Fruit fly (Drosophila melanogaster) whole organism, embryonic: ENCODE measurements around the gene gfzf.
A peak's percentile ranks its signal among the peaks of the same experiment; 100 is the strongest.

Experiments used
- Antp ChIP-seq: fragments of 200-800 bp; sonication (Bioruptor generic); optimal IDR thresholded peaks from 3 replicates; lab custom pipeline; 2016; ENCODE audit warnings: missing biosample characterization, missing genetic modification characterization
- CG10431 ChIP-seq: fragments of 200-800 bp; sonication (Bioruptor generic); optimal IDR thresholded peaks from 3 replicates; lab custom pipeline; 2018; ENCODE audit warnings: missing biosample characterization, mild to moderate bottlenecking, missing genetic modification characterization
- CG10543 ChIP-seq: fragments of 200-800 bp; sonication (Bioruptor generic); optimal IDR thresholded peaks from 3 replicates; lab custom pipeline; 2017; ENCODE audit warnings: missing biosample characterization, mild to moderate bottlenecking, missing genetic modification characterization, moderate library complexity
- CG11456 ChIP-seq: fragments of 200-800 bp; sonication (Bioruptor generic); IDR thresholded peaks from 3 replicates; pipeline ENCODE4 v1.3.6; 2022; ENCODE audit warnings: missing biosample characterization, missing genetic modification characterization
- CG12299 ChIP-seq: fragments of 200-800 bp; sonication (Bioruptor generic); optimal IDR thresholded peaks from 2 replicates; lab custom pipeline; 2018; ENCODE audit warnings: missing biosample characterization, mild to moderate bottlenecking, missing genetic modification characterization
- CG13775 ChIP-seq: fragments of 200-800 bp; sonication (Bioruptor generic); optimal IDR thresholded peaks from 3 replicates; lab custom pipeline; 2017; ENCODE audit warnings: missing biosample characterization, mild to moderate bottlenecking, missing genetic modification characterization
- CG14667 ChIP-seq: fragments of 200-800 bp; sonication (Bioruptor generic); IDR thresholded peaks from 2 replicates; pipeline ENCODE4 v1.3.6; 2022; ENCODE audit warnings: missing biosample characterization, missing genetic modification characterization
- CG15269 ChIP-seq: fragments of 200-800 bp; sonication (Bioruptor generic); optimal IDR thresholded peaks from 2 replicates; lab custom pipeline; 2018; ENCODE audit warnings: missing biosample characterization, mild to moderate bottlenecking, missing genetic modification characterization, moderate library complexity
- CG15479 ChIP-seq: fragments of 200-800 bp; sonication (Bioruptor generic); optimal IDR thresholded peaks from 3 replicates; lab custom pipeline; 2019; ENCODE audit warnings: missing biosample characterization, mild to moderate bottlenecking, missing genetic modification characterization, moderate library complexity
- CG15696 ChIP-seq: fragments of 200-800 bp; sonication (Bioruptor generic); optimal IDR thresholded peaks from 2 replicates; lab custom pipeline; 2019; ENCODE audit warnings: missing biosample characterization, mild to moderate bottlenecking, missing genetic modification characterization, moderate library complexity
- CG1647 ChIP-seq: fragments of 200-800 bp; sonication (Bioruptor generic); optimal IDR thresholded peaks from 3 replicates; lab custom pipeline; 2016; ENCODE audit warnings: missing biosample characterization, missing genetic modification characterization
- CG2875 ChIP-seq: fragments of 200-800 bp; sonication (Bioruptor generic); optimal IDR thresholded peaks from 2 replicates; lab custom pipeline; 2017; ENCODE audit warnings: missing biosample characterization, mild to moderate bottlenecking, missing genetic modification characterization, missing genetic modification reagents
- CG30403 ChIP-seq: fragments of 200-800 bp; sonication (Bioruptor generic); optimal IDR thresholded peaks from 3 replicates; lab custom pipeline; 2016; ENCODE audit warnings: missing biosample characterization, missing genetic modification characterization
- CG34422 ChIP-seq: fragments of 200-800 bp; sonication (Bioruptor generic); IDR thresholded peaks from 3 replicates; pipeline ENCODE4 v1.3.6; 2022; ENCODE audit warnings: missing biosample characterization, missing genetic modification characterization
- CG3726 ChIP-seq: fragments of 200-800 bp; sonication (Bioruptor generic); IDR thresholded peaks from 3 replicates; pipeline ENCODE4, ENCODE4 v1.3.6; 2022; ENCODE audit warnings: missing biosample characterization, missing genetic modification characterization
- CG42726 ChIP-seq: fragments of 200-800 bp; sonication (Bioruptor generic); IDR thresholded peaks from 2 replicates; pipeline ENCODE4 v1.3.6; 2022; ENCODE audit warnings: missing biosample characterization, missing genetic modification characterization; ENCODE audit not compliant: partially characterized antibody
- CG4404 ChIP-seq: fragments of 200-800 bp; sonication (Bioruptor generic); IDR thresholded peaks from 2 replicates; pipeline ENCODE4 v1.3.6; 2022; ENCODE audit warnings: missing biosample characterization, missing genetic modification characterization
- CG4730 ChIP-seq: fragments of 200-800 bp; sonication (Bioruptor generic); IDR thresholded peaks from 2 replicates; pipeline ENCODE4 v1.3.6; 2022; ENCODE audit warnings: missing biosample characterization, missing genetic modification characterization
- CG5953 ChIP-seq: fragments of 200-800 bp; sonication (Bioruptor generic); IDR thresholded peaks from 2 replicates; pipeline ENCODE4 v1.3.6; 2022; ENCODE audit warnings: missing biosample characterization, missing genetic modification characterization
- CG6813 ChIP-seq: fragments of 200-800 bp; sonication (Bioruptor generic); optimal IDR thresholded peaks from 2 replicates; lab custom pipeline; 2017; ENCODE audit warnings: missing biosample characterization, missing genetic modification characterization, mild to moderate bottlenecking, moderate library complexity, missing genetic modification reagents
- CG7745 ChIP-seq: fragments of 200-800 bp; sonication (Bioruptor generic); optimal IDR thresholded peaks from 2 replicates; lab custom pipeline; 2018; ENCODE audit warnings: missing biosample characterization, mild to moderate bottlenecking, missing genetic modification characterization, moderate library complexity
- CG7928 ChIP-seq: fragments of 200-800 bp; sonication (Bioruptor generic); optimal IDR thresholded peaks from 2 replicates; lab custom pipeline; 2017; ENCODE audit warnings: missing biosample characterization, mild to moderate bottlenecking, missing genetic modification characterization
- CG8924 ChIP-seq: fragments of 200-800 bp; optimal IDR thresholded peaks from 3 replicates; lab custom pipeline; 2019; ENCODE audit warnings: missing biosample characterization, mild to moderate bottlenecking, missing genetic modification characterization, moderate library complexity
- CG9215 ChIP-seq: fragments of 200-800 bp; sonication (Bioruptor generic); IDR thresholded peaks from 2 replicates; pipeline ENCODE4 v1.3.6; 2022; ENCODE audit warnings: missing biosample characterization, missing genetic modification characterization
- D ChIP-seq, 2 experiments: fragments of 200-800 bp in 1 of 2; fragments of >200 bp in 1 of 2; sonication (Bioruptor generic) in 1 of 2; optimal IDR thresholded peaks; 2 replicates in 1 of 2; 3 replicates in 1 of 2; lab custom pipeline; 2017; ENCODE audit warnings: mild to moderate bottlenecking in 1 of 2, missing biosample characterization in 1 of 2, missing genetic modification characterization in 1 of 2, missing genetic modification reagents in 1 of 2
- Dip2 ChIP-seq: fragments of 200-800 bp; sonication (Bioruptor generic); IDR thresholded peaks from 2 replicates; pipeline ENCODE4 v1.3.6; 2022; ENCODE audit warnings: missing biosample characterization, missing genetic modification characterization
- Dp ChIP-seq: fragments of 200-800 bp; sonication (Bioruptor generic); optimal IDR thresholded peaks from 2 replicates; lab custom pipeline; 2018; ENCODE audit warnings: missing biosample characterization, mild to moderate bottlenecking, missing genetic modification characterization, moderate library complexity
- Dref ChIP-seq: fragments of 200-800 bp; sonication (Bioruptor generic); IDR thresholded peaks from 2 replicates; pipeline ENCODE4 v1.3.6; 2022; ENCODE audit warnings: missing biosample characterization, missing genetic modification characterization
- Elba2 ChIP-seq: fragments of 200-800 bp; sonication (Bioruptor generic); optimal IDR thresholded peaks from 3 replicates; lab custom pipeline; 2016; ENCODE audit warnings: missing biosample characterization, missing genetic modification characterization
- Fer2 ChIP-seq: fragments of 200-800 bp; sonication (Bioruptor generic); optimal IDR thresholded peaks from 2 replicates; lab custom pipeline; 2018; ENCODE audit warnings: missing biosample characterization, mild to moderate bottlenecking, missing genetic modification characterization, moderate library complexity
- Max ChIP-seq: fragments of 200-800 bp; sonication (Bioruptor generic); optimal IDR thresholded peaks from 2 replicates; lab custom pipeline; 2016; ENCODE audit warnings: missing biosample characterization, mild to moderate bottlenecking, missing genetic modification characterization
- Sox102F ChIP-seq: fragments of 200-800 bp; sonication (Bioruptor generic); optimal IDR thresholded peaks from 2 replicates; lab custom pipeline; 2018; ENCODE audit warnings: missing biosample characterization, mild to moderate bottlenecking, missing genetic modification characterization, moderate library complexity
- ab ChIP-seq: fragments of 200-800 bp; sonication (Bioruptor generic); optimal IDR thresholded peaks from 2 replicates; lab custom pipeline; 2016; ENCODE audit warnings: missing biosample characterization, missing genetic modification characterization
- bab2 ChIP-seq: fragments of 200-800 bp; sonication (Bioruptor generic); optimal IDR thresholded peaks from 2 replicates; lab custom pipeline; 2016; ENCODE audit warnings: missing biosample characterization, missing genetic modification characterization
- bcd ChIP-seq: fragments of 200-800 bp; sonication (Bioruptor generic); optimal IDR thresholded peaks from 2 replicates; lab custom pipeline; 2017; ENCODE audit warnings: missing biosample characterization, mild to moderate bottlenecking, missing genetic modification characterization
- bigmax ChIP-seq: fragments of 200-800 bp; sonication (Bioruptor generic); optimal IDR thresholded peaks from 2 replicates; lab custom pipeline; 2018; ENCODE audit warnings: missing biosample characterization, mild to moderate bottlenecking, missing genetic modification characterization
- esg ChIP-seq: fragments of 200-800 bp; sonication (Bioruptor generic); conservative IDR thresholded peaks from 2 replicates; pipeline ENCODE4 v1.3.6; 2022; ENCODE audit warnings: missing biosample characterization, missing genetic modification characterization
- eyg ChIP-seq: fragments of 200-800 bp; sonication (Bioruptor generic); optimal IDR thresholded peaks from 3 replicates; lab custom pipeline; 2016; ENCODE audit warnings: missing biosample characterization, missing genetic modification characterization
- gsb-n ChIP-seq: fragments of 200-800 bp; sonication (Bioruptor generic); optimal IDR thresholded peaks from 3 replicates; lab custom pipeline; 2018; ENCODE audit warnings: missing biosample characterization, mild to moderate bottlenecking, missing genetic modification characterization
- kah ChIP-seq: fragments of 200-800 bp; sonication (Bioruptor generic); optimal IDR thresholded peaks from 2 replicates; lab custom pipeline; 2018; ENCODE audit warnings: missing biosample characterization, mild to moderate bottlenecking, missing genetic modification characterization
- klu ChIP-seq: fragments of 200-800 bp; sonication (Bioruptor generic); IDR thresholded peaks from 2 replicates; pipeline ENCODE4 v1.3.6; 2022; ENCODE audit warnings: missing biosample characterization, missing genetic modification characterization
- phol ChIP-seq: fragments of 200-800 bp; sonication (Bioruptor generic); optimal IDR thresholded peaks from 3 replicates; lab custom pipeline; 2018; ENCODE audit warnings: missing biosample characterization, mild to moderate bottlenecking, missing genetic modification characterization, moderate library complexity
- pros ChIP-seq: fragments of 200-800 bp; sonication (Bioruptor generic); optimal IDR thresholded peaks from 3 replicates; lab custom pipeline; 2019; ENCODE audit warnings: missing biosample characterization, mild to moderate bottlenecking, missing genetic modification characterization, moderate library complexity
- sd ChIP-seq: fragments of 200-800 bp; sonication (Bioruptor generic); optimal IDR thresholded peaks from 3 replicates; lab custom pipeline; 2018; ENCODE audit warnings: missing biosample characterization, mild to moderate bottlenecking, missing genetic modification characterization, moderate library complexity
- sisA ChIP-seq: fragments of 200-800 bp; sonication (Bioruptor generic); IDR thresholded peaks from 2 replicates; pipeline ENCODE4 v1.3.6; 2022; ENCODE audit warnings: missing biosample characterization, missing genetic modification characterization
- slp2 ChIP-seq: fragments of 200-800 bp; sonication (Bioruptor generic); optimal IDR thresholded peaks from 2 replicates; lab custom pipeline; 2016; ENCODE audit warnings: missing biosample characterization, missing genetic modification characterization
- trh ChIP-seq: fragments of 200-800 bp; sonication (Bioruptor generic); optimal IDR thresholded peaks from 2 replicates; lab custom pipeline; 2016; ENCODE audit warnings: missing biosample characterization, missing genetic modification characterization
- wdn ChIP-seq: fragments of 200-800 bp; sonication (Bioruptor generic); IDR thresholded peaks from 2 replicates; pipeline ENCODE4 v1.3.6; 2022; ENCODE audit warnings: missing biosample characterization, missing genetic modification characterization

Gene gfzf

DNA sequence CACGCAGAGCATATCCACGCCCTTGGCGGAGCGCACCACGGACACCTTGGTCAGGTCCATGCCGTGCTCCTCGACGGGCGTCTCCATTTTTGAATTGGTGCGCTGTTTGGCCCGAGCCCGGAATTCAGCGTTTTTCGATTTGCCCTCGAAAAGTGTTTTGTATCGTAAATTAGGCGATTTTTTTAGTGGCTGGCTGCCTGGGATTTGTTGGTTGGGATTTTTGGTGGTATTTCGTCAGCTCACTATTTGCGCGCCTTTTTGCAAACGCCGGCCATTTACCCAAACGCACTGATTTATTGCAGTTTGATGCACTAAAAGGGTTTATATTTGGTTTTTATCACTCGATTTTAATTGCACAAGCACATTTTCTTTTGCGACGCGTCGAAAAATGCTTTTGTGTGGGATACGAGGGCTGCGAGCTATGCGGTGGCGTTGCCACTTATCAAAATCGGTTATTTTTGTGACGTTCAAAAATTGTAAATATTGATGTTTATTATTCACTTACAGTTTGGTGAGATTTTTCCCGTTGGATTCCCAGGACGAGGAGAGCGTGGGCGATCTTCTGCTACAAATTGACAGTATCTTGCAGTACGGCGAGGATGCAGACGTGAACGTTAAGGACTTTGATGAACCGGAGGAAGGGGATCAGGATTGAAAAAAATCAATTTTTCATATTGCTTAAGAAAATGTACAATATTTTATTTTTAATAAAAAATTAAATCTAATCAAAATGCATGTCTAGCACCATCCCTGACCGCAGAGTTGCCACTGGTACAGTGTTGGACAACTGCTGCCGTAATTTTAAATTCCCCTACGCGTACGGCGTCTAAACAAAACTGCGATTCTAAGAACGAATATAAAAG lies at the start of gene gfzf, which contains the start of gene Sas-4:
TSS of gene gfzf (minus strand) at position 425 of the 863 bp plus-strand sequence.
TSS of gene Sas-4 (plus strand) at position 824 of the 863 bp plus-strand sequence.
- TF ChIP-seq CG8924 (tag; lab: Kevin White, UChicago) (peak; percentile 47), CG15696 (tag; lab: Kevin White, UChicago) (peak; percentile 42), CG11456 (0 out of 3 replicates have a peak, but pooled peaks have one; percentile 68), CG42726 (GFP tag; lab: Robert Waterston, UW) (no peak), Dip2 (GFP tag; lab: Robert Waterston, UW) (0 out of 2 replicates have a peak, but pooled peaks have one; percentile 17), CG10543 (peak; percentile 57), CG4404 (GFP tag; lab: Robert Waterston, UW) (peak; percentile 62; the same call in 1 of the 2 replicates), CG13775 (GFP tag; lab: Kevin White, UChicago) (peak; percentile 78), Fer2 (tag; lab: Kevin White, UChicago) (peak; percentile 8), CG9215 (GFP tag; lab: Robert Waterston, UW) (peak; percentile 81), CG12299 (tag; lab: Kevin White, UChicago) (no peak), CG34422 (GFP tag; lab: Robert Waterston, UW) (peak; percentile 44), bab2 (GFP tag; lab: Kevin White, UChicago) (peak; percentile 31), CG3726 (peak; percentile 55; the same call in 2 of the 3 replicates), kah (GFP tag; lab: Kevin White, UChicago) (no peak), pros (no peak), Dp (GFP tag; lab: Kevin White, UChicago) (peak; percentile 63), wdn (GFP tag; lab: Robert Waterston, UW) (peak; percentile 39; the same call in 1 of the 2 replicates), CG30403 (GFP tag; lab: Kevin White, UChicago) (peak; percentile 82), CG7745 (tag; lab: Kevin White, UChicago) (no peak), CG7928 (peak; percentile 88), gsb-n (no peak), CG4730 (no peak), CG15269 (tag; lab: Kevin White, UChicago) (peak; percentile 47), CG6813 (GFP tag; lab: Kevin White, UChicago) (no peak), trh (GFP tag; lab: Kevin White, UChicago) (no peak), CG15479 (peak; percentile 6), sisA (GFP tag; lab: Robert Waterston, UW) (peak; percentile 73), slp2 (no peak), CG1647 (no peak), Sox102F (GFP tag; lab: Kevin White, UChicago) (peak; percentile 50), ab (GFP tag; lab: Kevin White, UChicago) (no peak), CG2875 (GFP tag; lab: Kevin White, UChicago) (peak; percentile 40), CG14667 (GFP tag; lab: Robert Waterston, UW) (no peak; the same call in none of the 2 replicates), CG5953 (0 out of 2 replicates have a peak, but pooled peaks have one; percentile 15), Elba2 (GFP tag; lab: Kevin White, UChicago) (no peak), esg (GFP tag; lab: Robert Waterston, UW) (peak; percentile 74), eyg (GFP tag; lab: Kevin White, UChicago) (no peak), bigmax (GFP tag; lab: Kevin White, UChicago) (no peak), klu (peak; percentile 48; the same call in 1 of the 2 replicates), Antp (GFP tag; lab: Kevin White, UChicago) (peak; percentile 49), Max (peak; percentile 55), bcd (GFP tag; lab: Kevin White, UChicago) (peak; percentile 69), D (optimal IDR thresholded peaks at IDR 0.05; lab: Kevin White, UChicago) (no peak), D (GFP tag; optimal IDR thresholded peaks at IDR 0.05; lab: Kevin White, UChicago) (peak; percentile 53), Dref (0 out of 2 replicates have a peak, but pooled peaks have one; percentile 32), CG10431 (GFP tag; lab: Kevin White, UChicago) (no peak), sd (tag; lab: Kevin White, UChicago) (peak; percentile 10), phol (tag; lab: Kevin White, UChicago) (peak; percentile 75)
